Fruit fly (Drosophila melanogaster) whole organism, prepupa: ENCODE results near the gene Cog1.
A peak's percentile ranks its signal among the peaks of the same experiment; 100 is the strongest.

Source experiments
- Blimp-1 ChIP-seq: fragments of 200-800 bp; sonication (Bioruptor generic); optimal IDR thresholded peaks from 3 replicates; lab custom pipeline; 2017; ENCODE audit warnings: missing biosample characterization, missing genetic modification characterization, mild to moderate bottlenecking, moderate library complexity, missing genetic modification reagents
- CG10631 ChIP-seq: fragments of 200-800 bp; sonication (Bioruptor generic); optimal IDR thresholded peaks from 2 replicates; lab custom pipeline; 2016; ENCODE audit warnings: missing biosample characterization, missing genetic modification characterization
- CG10669 ChIP-seq: fragments of 200-800 bp; sonication (Bioruptor generic); optimal IDR thresholded peaks from 3 replicates; lab custom pipeline; 2018; ENCODE audit warnings: missing biosample characterization, mild to moderate bottlenecking, missing genetic modification characterization, moderate library complexity
- CG11294 ChIP-seq: fragments of 200-800 bp; sonication (Bioruptor generic); IDR thresholded peaks from 2 replicates; pipeline ENCODE4 v1.3.6; 2022; ENCODE audit warnings: missing biosample characterization, missing genetic modification characterization
- CG11902 ChIP-seq: fragments of 200-800 bp; sonication (Bioruptor generic); optimal IDR thresholded peaks from 3 replicates; lab custom pipeline; 2016; ENCODE audit warnings: missing biosample characterization, missing genetic modification characterization
- CG15336 ChIP-seq: fragments of 200-800 bp; sonication (Bioruptor generic); IDR thresholded peaks from 2 replicates; pipeline ENCODE4 v1.3.6; 2022; ENCODE audit warnings: missing biosample characterization, missing genetic modification characterization
- CG1621 ChIP-seq: fragments of 200-800 bp; sonication (Bioruptor generic); optimal IDR thresholded peaks from 3 replicates; lab custom pipeline; 2018; ENCODE audit warnings: missing biosample characterization, mild to moderate bottlenecking, missing genetic modification characterization
- CG16779 ChIP-seq: fragments of 200-800 bp; sonication (Bioruptor generic); optimal IDR thresholded peaks from 3 replicates; lab custom pipeline; 2017; ENCODE audit warnings: missing biosample characterization, mild to moderate bottlenecking, missing genetic modification characterization
- CG3032 ChIP-seq: fragments of 200-800 bp; optimal IDR thresholded peaks from 2 replicates; lab custom pipeline; 2019; ENCODE audit warnings: missing biosample characterization, mild to moderate bottlenecking, missing genetic modification characterization, moderate library complexity
- CG31627 ChIP-seq: fragments of 200-800 bp; sonication (Bioruptor generic); optimal IDR thresholded peaks from 3 replicates; lab custom pipeline; 2016; ENCODE audit warnings: missing biosample characterization, missing genetic modification characterization
- CG32006 ChIP-seq: fragments of 200-800 bp; sonication (Bioruptor generic); optimal IDR thresholded peaks from 3 replicates; lab custom pipeline; 2017; ENCODE audit warnings: missing biosample characterization, mild to moderate bottlenecking, missing genetic modification characterization
- CG34406 ChIP-seq: fragments of 200-800 bp; sonication (Bioruptor generic); optimal IDR thresholded peaks from 3 replicates; lab custom pipeline; 2016; ENCODE audit warnings: missing biosample characterization, missing genetic modification characterization
- CG3919 ChIP-seq: fragments of 200-800 bp; sonication (Bioruptor generic); optimal IDR thresholded peaks from 3 replicates; lab custom pipeline; 2016; ENCODE audit warnings: missing biosample characterization, missing genetic modification characterization
- CG4318 ChIP-seq: fragments of 200-800 bp; sonication (Bioruptor generic); optimal IDR thresholded peaks from 3 replicates; lab custom pipeline; 2017; ENCODE audit warnings: missing biosample characterization, mild to moderate bottlenecking, missing genetic modification characterization
- CG6163 ChIP-seq: fragments of 200-800 bp; sonication (Bioruptor generic); IDR thresholded peaks from 3 replicates; pipeline ENCODE4 v1.3.6; 2022; ENCODE audit warnings: missing biosample characterization, missing genetic modification characterization
- CG6276 ChIP-seq: fragments of 200-800 bp; sonication (Bioruptor generic); optimal IDR thresholded peaks from 2 replicates; lab custom pipeline; 2017; ENCODE audit warnings: missing biosample characterization, mild to moderate bottlenecking, missing genetic modification characterization
- CG6792 ChIP-seq: fragments of 200-800 bp; sonication (Bioruptor generic); optimal IDR thresholded peaks from 3 replicates; lab custom pipeline; 2016; ENCODE audit warnings: missing biosample characterization, missing genetic modification characterization
- CG7368 ChIP-seq: fragments of 200-800 bp; sonication (Bioruptor generic); optimal IDR thresholded peaks from 3 replicates; lab custom pipeline; 2016; ENCODE audit warnings: missing biosample characterization, missing genetic modification characterization
- CG8119 ChIP-seq: fragments of 200-800 bp; sonication (Bioruptor generic); IDR thresholded peaks from 3 replicates; pipeline ENCODE4 v1.3.6; 2022; ENCODE audit warnings: missing biosample characterization, missing genetic modification characterization
- CG8319 ChIP-seq: fragments of 200-800 bp; sonication (Bioruptor generic); optimal IDR thresholded peaks from 3 replicates; lab custom pipeline; 2016; ENCODE audit warnings: missing biosample characterization, missing genetic modification characterization
- CG8632 ChIP-seq: fragments of 200-800 bp; sonication (Bioruptor generic); optimal IDR thresholded peaks from 3 replicates; lab custom pipeline; 2016; ENCODE audit warnings: missing biosample characterization, missing genetic modification characterization
- Eip75B ChIP-seq: fragments of 200-800 bp; sonication (Bioruptor generic); optimal IDR thresholded peaks from 3 replicates; lab custom pipeline; 2016; ENCODE audit warnings: missing biosample characterization, missing genetic modification characterization
- Eip78C ChIP-seq: fragments of 200-800 bp; sonication (Bioruptor generic); peaks from one replicate; lab custom pipeline; 2016; ENCODE audit warnings: missing biosample characterization, missing genetic modification characterization
- Ets21C ChIP-seq: fragments of 200-800 bp; sonication (Bioruptor generic); optimal IDR thresholded peaks from 3 replicates; lab custom pipeline; 2016; ENCODE audit warnings: missing biosample characterization, missing genetic modification characterization
- Gug ChIP-seq: fragments of 200-800 bp; sonication (Bioruptor generic); IDR thresholded peaks from 2 replicates; pipeline ENCODE4 v1.3.6; 2022; ENCODE audit warnings: missing biosample characterization, missing genetic modification characterization
- Hr38 ChIP-seq: sonication (Bioruptor generic); optimal IDR thresholded peaks from 2 replicates; lab custom pipeline; 2016; ENCODE audit warnings: missing biosample characterization, missing genetic modification characterization
- Hr39 ChIP-seq: fragments of 200-800 bp; sonication (Bioruptor generic); optimal IDR thresholded peaks from 2 replicates; lab custom pipeline; 2016; ENCODE audit warnings: missing biosample characterization, missing genetic modification characterization
- Lpt ChIP-seq: fragments of 200-800 bp; sonication (Bioruptor generic); optimal IDR thresholded peaks from 3 replicates; lab custom pipeline; 2016; ENCODE audit warnings: missing biosample characterization, missing genetic modification characterization
- Met ChIP-seq: fragments of 200-800 bp; sonication (Bioruptor generic); optimal IDR thresholded peaks from 3 replicates; lab custom pipeline; 2016; ENCODE audit warnings: missing biosample characterization, missing genetic modification characterization
- OdsH ChIP-seq: fragments of 200-800 bp; sonication (Bioruptor generic); optimal IDR thresholded peaks from 3 replicates; lab custom pipeline; 2016; ENCODE audit warnings: missing biosample characterization, missing genetic modification characterization
- Smox ChIP-seq: fragments of 200-800 bp; sonication (Bioruptor generic); optimal IDR thresholded peaks from 3 replicates; lab custom pipeline; 2016; ENCODE audit warnings: missing biosample characterization, missing genetic modification characterization
- Sox102F ChIP-seq: fragments of 200-800 bp; sonication (Bioruptor generic); optimal IDR thresholded peaks from 2 replicates; lab custom pipeline; 2016; ENCODE audit warnings: missing biosample characterization, mild to moderate bottlenecking, missing genetic modification characterization
- Sox14 ChIP-seq: fragments of 200-800 bp; sonication (Bioruptor generic); optimal IDR thresholded peaks from 3 replicates; lab custom pipeline; 2016; ENCODE audit warnings: missing biosample characterization, missing genetic modification characterization
- Sox15 ChIP-seq: fragments of 200-800 bp; sonication (Bioruptor generic); optimal IDR thresholded peaks from 3 replicates; lab custom pipeline; 2016; ENCODE audit warnings: missing biosample characterization, missing genetic modification characterization
- achi ChIP-seq: fragments of 200-800 bp; sonication (Bioruptor generic); optimal IDR thresholded peaks from 3 replicates; lab custom pipeline; 2016; ENCODE audit warnings: missing biosample characterization, missing genetic modification characterization
- esn ChIP-seq: fragments of 200-800 bp; sonication (Bioruptor generic); optimal IDR thresholded peaks from 2 replicates; lab custom pipeline; 2016; ENCODE audit warnings: missing biosample characterization, mild to moderate bottlenecking, missing genetic modification characterization, moderate library complexity
- fd59A ChIP-seq: fragments of 200-800 bp; sonication (Bioruptor generic); optimal IDR thresholded peaks from 2 replicates; lab custom pipeline; 2017; ENCODE audit warnings: missing biosample characterization, mild to moderate bottlenecking, missing genetic modification characterization, missing genetic modification reagents
- fd85E ChIP-seq: fragments of 200-800 bp; sonication (Bioruptor generic); optimal IDR thresholded peaks from 3 replicates; lab custom pipeline; 2016; ENCODE audit warnings: missing biosample characterization, missing genetic modification characterization
- fkh ChIP-seq: fragments of 200-800 bp; sonication (Bioruptor generic); optimal IDR thresholded peaks from 3 replicates; lab custom pipeline; 2017; ENCODE audit warnings: missing biosample characterization, mild to moderate bottlenecking, missing genetic modification characterization, moderate library complexity
- lz ChIP-seq: fragments of 200-800 bp; sonication (Bioruptor generic); optimal IDR thresholded peaks from 3 replicates; lab custom pipeline; 2016; ENCODE audit warnings: missing biosample characterization, missing genetic modification characterization
- net ChIP-seq: fragments of 200-800 bp; sonication (Bioruptor generic); optimal IDR thresholded peaks from 3 replicates; lab custom pipeline; 2016; ENCODE audit warnings: missing biosample characterization, missing genetic modification characterization
- pdm3 ChIP-seq: fragments of 200-800 bp; sonication (Bioruptor generic); optimal IDR thresholded peaks from 3 replicates; lab custom pipeline; 2016; ENCODE audit warnings: missing biosample characterization, missing genetic modification characterization
- salr ChIP-seq, 2 experiments: fragments of 200-800 bp; sonication (Bioruptor generic); optimal IDR thresholded peaks; 3 replicates each; lab custom pipeline; 2016 to 2018; ENCODE audit warnings: missing biosample characterization in 2 of 2, missing genetic modification characterization in 2 of 2, mild to moderate bottlenecking in 1 of 2
- spab ChIP-seq: fragments of 200-800 bp; sonication (Bioruptor generic); optimal IDR thresholded peaks from 2 replicates; lab custom pipeline; 2017; ENCODE audit warnings: missing biosample characterization, mild to moderate bottlenecking, missing genetic modification characterization, missing genetic modification reagents
- ss ChIP-seq, 2 experiments: fragments of 200-800 bp; sonication (Bioruptor generic); optimal IDR thresholded peaks; 2 replicates in 1 of 2; 3 replicates in 1 of 2; lab custom pipeline; 2017 to 2018; ENCODE audit warnings: mild to moderate bottlenecking in 2 of 2, missing biosample characterization in 2 of 2, missing genetic modification characterization in 2 of 2, moderate library complexity in 1 of 2
- svp ChIP-seq: fragments of 200-800 bp; sonication (Bioruptor generic); peaks from one replicate; lab custom pipeline; 2016; ENCODE audit warnings: missing biosample characterization, missing genetic modification characterization
- topi ChIP-seq: fragments of 200-800 bp; sonication (Bioruptor generic); optimal IDR thresholded peaks from 3 replicates; lab custom pipeline; 2016; ENCODE audit warnings: missing biosample characterization, missing genetic modification characterization
- vri ChIP-seq: fragments of 200-800 bp; sonication (Bioruptor generic); optimal IDR thresholded peaks from 3 replicates; lab custom pipeline; 2016; ENCODE audit warnings: missing biosample characterization, mild to moderate bottlenecking, missing genetic modification characterization

Gene Cog1

dm6 chr3R:12248243-12248642 is 28.8 kb upstream of the Cog1 start:
- TF ChIP-seq fd85E (GFP tag; lab: Kevin White, UChicago) (no peak), Hr39 (GFP tag; lab: Kevin White, UChicago) (no peak), CG11294 (GFP tag; lab: Robert Waterston, UW) (no peak), esn (GFP tag; lab: Kevin White, UChicago) (no peak), vri (GFP tag; lab: Kevin White, UChicago) (no peak), Sox15 (no peak), CG8319 (no peak), CG31627 (GFP tag; lab: Kevin White, UChicago) (no peak), CG3032 (tag; lab: Kevin White, UChicago) (no peak), Eip78C (no peak), CG4318 (GFP tag; lab: Kevin White, UChicago) (no peak), svp (GFP tag; lab: Kevin White, UChicago) (no peak), fd59A (GFP tag; lab: Kevin White, UChicago) (no peak), Sox102F (GFP tag; lab: Kevin White, UChicago) (no peak), CG8632 (GFP tag; lab: Kevin White, UChicago) (no peak), CG7368 (GFP tag; lab: Kevin White, UChicago) (no peak), Gug (GFP tag; lab: Robert Waterston, UW) (no peak), CG32006 (GFP tag; lab: Kevin White, UChicago) (no peak), Ets21C (GFP tag; lab: Kevin White, UChicago) (no peak), CG11902 (GFP tag; lab: Kevin White, UChicago) (no peak)

DNA sequence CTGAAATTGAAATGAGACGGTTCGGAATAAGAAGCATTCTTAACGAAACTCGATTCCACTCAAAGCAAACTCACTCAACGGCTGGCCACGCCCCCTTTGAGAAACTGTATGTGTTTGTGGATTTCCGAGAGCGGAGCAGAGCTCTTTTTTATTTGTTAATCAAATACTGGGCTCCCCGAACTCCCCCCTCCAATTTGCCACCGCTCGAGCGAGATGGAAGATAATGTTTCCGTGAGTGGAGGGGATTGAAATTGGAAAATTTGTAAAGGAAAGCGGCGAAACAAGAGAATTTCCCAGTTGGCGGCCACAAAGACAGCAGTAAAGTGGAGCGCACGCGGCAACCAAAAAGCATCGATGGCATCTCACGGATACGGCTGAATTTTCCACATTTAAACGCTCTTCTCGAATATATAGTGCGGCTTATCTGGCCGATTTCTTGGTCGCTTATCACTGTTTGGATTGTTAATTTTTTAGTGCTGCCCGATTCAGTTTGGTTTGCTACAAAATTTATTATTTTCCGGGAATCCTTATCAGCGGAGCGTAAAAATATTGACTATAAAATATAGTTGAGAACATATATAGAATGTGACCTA is 25.1 kb upstream of the Cog1 start:
- TF ChIP-seq CG1621 (tag; lab: Kevin White, UChicago) (no peak), CG3919 (GFP tag; lab: Kevin White, UChicago) (peak; percentile 14), lz (GFP tag; lab: Kevin White, UChicago) (no peak), CG4318 (GFP tag; lab: Kevin White, UChicago) (no peak), fd85E (GFP tag; lab: Kevin White, UChicago) (no peak), CG10631 (GFP tag; lab: Kevin White, UChicago) (no peak), Eip78C (no peak), net (peak; percentile 15), ss (GFP tag; optimal IDR thresholded peaks at IDR 0.05; lab: Kevin White, UChicago) (no peak), CG15336 (GFP tag; lab: Robert Waterston, UW) (no peak), Sox102F (GFP tag; lab: Kevin White, UChicago) (no peak), Met (GFP tag; lab: Kevin White, UChicago) (no peak), CG6163 (GFP tag; lab: Robert Waterston, UW) (no peak; the same call in 2 of the 3 replicates), svp (GFP tag; lab: Kevin White, UChicago) (peak; percentile 99), fkh (peak; percentile 78), CG11294 (GFP tag; lab: Robert Waterston, UW) (no peak), spab (GFP tag; lab: Kevin White, UChicago) (no peak), CG7368 (GFP tag; lab: Kevin White, UChicago) (no peak), CG34406 (no peak), Smox (GFP tag; lab: Kevin White, UChicago) (no peak), CG8632 (GFP tag; lab: Kevin White, UChicago) (no peak), fd59A (GFP tag; lab: Kevin White, UChicago) (no peak), topi (GFP tag; lab: Kevin White, UChicago) (peak; percentile 4), Eip75B (no peak), pdm3 (GFP tag; lab: Kevin White, UChicago) (no peak), OdsH (no peak), Sox14 (GFP tag; lab: Kevin White, UChicago) (no peak), CG3032 (tag; lab: Kevin White, UChicago) (no peak), CG10669 (GFP tag; lab: Kevin White, UChicago) (no peak), Lpt (GFP tag; lab: Kevin White, UChicago) (no peak), esn (GFP tag; lab: Kevin White, UChicago) (no peak), achi (GFP tag; lab: Kevin White, UChicago) (no peak), CG6792 (GFP tag; lab: Kevin White, UChicago) (no peak), Hr39 (GFP tag; lab: Kevin White, UChicago) (no peak), CG11902 (GFP tag; lab: Kevin White, UChicago) (no peak), salr (GFP tag; optimal IDR thresholded peaks at IDR 0.05; lab: Kevin White, UChicago) (no peak), Hr38 (GFP tag; lab: Kevin White, UChicago) (no peak), CG6276 (GFP tag; lab: Kevin White, UChicago) (peak; percentile 27), CG8119 (GFP tag; lab: Robert Waterston, UW) (no peak), CG16779 (no peak), Blimp-1 (no peak), Sox15 (no peak), Ets21C (GFP tag; lab: Kevin White, UChicago) (no peak), CG31627 (GFP tag; lab: Kevin White, UChicago) (no peak)
